Fruit fly (Drosophila melanogaster) whole organism, wandering third instar larva: ENCODE data around the gene Cralbp.

Source experiments
- CG9705 ChIP-seq: fragments of 200-800 bp; sonication (Bioruptor generic); optimal IDR thresholded peaks from 2 replicates; lab custom pipeline; 2018; ENCODE audit warnings: missing biosample characterization, mild to moderate bottlenecking, missing genetic modification characterization
- N ChIP-seq: fragments of >200 bp; optimal IDR thresholded peaks from 2 replicates; lab custom pipeline; 2018; ENCODE audit warnings: missing biosample characterization, missing external identifiers, missing genetic modification characterization
- OdsH ChIP-seq: fragments of 200-800 bp; sonication (Bioruptor generic); optimal IDR thresholded peaks from 2 replicates; lab custom pipeline; 2016; ENCODE audit warnings: missing biosample characterization, mild to moderate bottlenecking, missing genetic modification characterization
- Rel ChIP-seq, 2 experiments: fragments of 200-800 bp; sonication (Bioruptor generic) in 1 of 2; optimal IDR thresholded peaks; 2 replicates in 1 of 2; 3 replicates in 1 of 2; lab custom pipeline; 2016 to 2019; ENCODE audit warnings: mild to moderate bottlenecking in 2 of 2, missing biosample characterization in 2 of 2, missing genetic modification characterization in 2 of 2, moderate library complexity in 1 of 2
- fru ChIP-seq: fragments of 200-800 bp; sonication (Bioruptor generic); optimal IDR thresholded peaks from 3 replicates; lab custom pipeline; 2016; ENCODE audit warnings: missing biosample characterization, mild to moderate bottlenecking, missing genetic modification characterization
- jim ChIP-seq: fragments of 175-275, 200-325 bp; sonication (Bioruptor generic); optimal IDR thresholded peaks from 2 replicates; lab custom pipeline; 2016; ENCODE audit warnings: missing biosample characterization, mild to moderate bottlenecking, missing genetic modification characterization
- lola ChIP-seq: fragments of >200 bp; optimal IDR thresholded peaks from 2 replicates; lab custom pipeline; 2017; ENCODE audit warnings: missing biosample characterization, missing genetic modification characterization

DNA sequence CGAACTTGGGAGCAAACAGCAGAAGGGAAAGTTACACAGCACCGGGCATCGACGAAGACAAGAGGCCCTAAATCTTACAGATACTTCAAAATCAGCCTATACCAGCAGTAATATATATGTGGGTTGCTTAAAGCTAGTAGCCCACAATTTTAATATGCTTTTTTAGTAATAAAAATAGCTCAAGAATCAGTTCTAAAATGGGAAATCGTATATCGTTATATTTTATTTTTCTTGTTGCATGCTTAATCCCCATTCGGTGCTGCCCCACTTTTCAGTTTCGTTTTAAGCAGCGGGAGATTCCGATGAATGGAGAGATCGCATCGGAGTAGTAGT lies 21.5 kb upstream of the Cralbp start:
- TF ChIP-seq OdsH (GFP tag; lab: Kevin White, UChicago): no peak
- peak; percentile 69 for TF ChIP-seq fru (GFP tag; lab: Kevin White, UChicago)
- no peak for TF ChIP-seq CG9705 (GFP tag; lab: Kevin White, UChicago)
- TF ChIP-seq Rel (GFP tag; optimal IDR thresholded peaks at IDR 0.05; lab: Kevin White, UChicago): no peak
- TF ChIP-seq Rel (tag; optimal IDR thresholded peaks at IDR 0.05; lab: Kevin White, UChicago): no peak
- no peak for TF ChIP-seq N
- TF ChIP-seq jim: no peak
- no peak for TF ChIP-seq lola (GFP tag; lab: Kevin White, UChicago)
